Worm (Caenorhabditis elegans) whole organism, young adult: ENCODE results near the gene C25H3.7.

Source experiments
- ets-4 ChIP-seq: fragments of 200-800 bp; sonication (Bioruptor generic); optimal IDR thresholded peaks from 2 replicates; lab custom pipeline; 2018; ENCODE audit warnings: mild to moderate bottlenecking, missing genetic modification characterization, missing compliant biosample characterization
- let-607 ChIP-seq, 2 experiments: fragments of 200-800 bp in 1 of 2; sonication (Bioruptor generic) in 1 of 2; sonication (generic microtip) in 1 of 2; optimal IDR thresholded peaks; 2 replicates each; lab custom pipeline; 2016 to 2018; ENCODE audit warnings: mild to moderate bottlenecking in 2 of 2, missing compliant biosample characterization in 2 of 2, missing genetic modification characterization in 2 of 2, moderate library complexity in 2 of 2, missing genotype in 1 of 2
- lin-54 ChIP-seq: fragments of 200-800 bp; sonication (Bioruptor generic); optimal IDR thresholded peaks from 2 replicates; lab custom pipeline; 2018; ENCODE audit warnings: mild to moderate bottlenecking, missing genetic modification characterization, missing compliant biosample characterization
- nhr-90 ChIP-seq: sonication (generic microtip); optimal IDR thresholded peaks from 2 replicates; lab custom pipeline; 2016; ENCODE audit warnings: missing genotype, mild to moderate bottlenecking, missing genetic modification characterization, missing compliant biosample characterization
- snpc-1.3 ChIP-seq: sonication (generic microtip); optimal IDR thresholded peaks from 2 replicates; lab custom pipeline; 2017; ENCODE audit warnings: missing genetic modification characterization, mild to moderate bottlenecking, missing compliant biosample characterization, antibody characterized with exemption, moderate library complexity, missing genotype, missing genetic modification reagents; ENCODE audit not compliant: insufficient read depth
- unc-62 ChIP-seq: fragments of 150-350 bp; optimal IDR thresholded peaks from 2 replicates; lab custom pipeline; 2014; ENCODE audit warnings: missing biosample characterization, missing genetic modification reagents, missing genetic modification characterization
- ztf-22 ChIP-seq: fragments of 200-800 bp; sonication (Bioruptor generic); optimal IDR thresholded peaks from 2 replicates; lab custom pipeline; 2018; ENCODE audit warnings: mild to moderate bottlenecking, missing genetic modification characterization, moderate library complexity, missing compliant biosample characterization
- ztf-28 ChIP-seq: fragments of 200-800 bp; sonication (Bioruptor generic); IDR thresholded peaks from 2 replicates; pipeline ENCODE4 v1.3.6; 2022; ENCODE audit warnings: missing genetic modification reagents, missing genetic modification characterization, missing compliant biosample characterization

DNA sequence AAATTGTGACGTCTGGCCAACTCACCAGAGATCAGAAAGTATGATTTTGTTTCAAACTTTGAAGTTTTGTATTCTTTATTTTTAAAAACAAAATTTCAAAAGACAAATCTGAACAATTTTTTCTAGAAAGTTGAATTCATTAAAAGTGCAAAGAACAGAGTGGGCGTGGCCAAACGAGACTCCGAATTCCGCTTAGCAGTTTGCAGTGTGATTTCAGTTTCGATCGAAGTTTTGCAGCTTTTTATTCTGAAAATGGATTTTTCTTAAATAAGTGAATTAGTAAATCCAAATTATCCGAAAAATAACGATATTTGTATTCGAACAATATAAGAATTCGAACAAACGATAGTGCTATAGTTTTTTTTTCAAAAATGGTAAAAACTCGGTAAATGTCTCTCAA, 35.3 kb downstream of the C25H3.7 start:
- TF ChIP-seq lin-54 (no peak), snpc-1.3 (tag; lab: Kevin White, UChicago) (no peak), nhr-90 (tag; lab: Kevin White, UChicago) (no peak), unc-62 (no peak), ztf-28 (GFP tag; lab: Robert Waterston, UW) (no peak), ets-4 (GFP tag; lab: Kevin White, UChicago) (no peak), ztf-22 (GFP tag; lab: Kevin White, UChicago) (no peak), let-607 (tag; optimal IDR thresholded peaks at IDR 0.05; lab: Kevin White, UChicago) (no peak)
